Fruit fly (Drosophila melanogaster) whole organism: ENCODE results near the gene meep.
A peak's percentile ranks its signal among the peaks of the same experiment; 100 is the strongest.

Experiments
- CG8478 ChIP-seq: fragments of >200 bp; optimal IDR thresholded peaks from 2 replicates; lab custom pipeline; 2018; ENCODE audit warnings: inconsistent platforms
- Dll ChIP-seq: fragments of >200 bp; optimal IDR thresholded peaks from 2 replicates; lab custom pipeline; 2017
- EcR ChIP-seq, 2 experiments: fragments of >200 bp; optimal IDR thresholded peaks; 2 replicates each; lab custom pipeline; 2017; ENCODE audit warnings: missing biosample characterization in 2 of 2, missing genetic modification characterization in 2 of 2, missing genetic modification reagents in 2 of 2
- pan ChIP-seq: fragments of >200 bp; optimal IDR thresholded peaks from 2 replicates; lab custom pipeline; 2017
- psq ChIP-seq: fragments of >200 bp; optimal IDR thresholded peaks from 2 replicates; lab custom pipeline; 2017
- usp ChIP-seq: fragments of >200 bp; optimal IDR thresholded peaks from 2 replicates; lab custom pipeline; 2017; ENCODE audit warnings: missing biosample characterization, missing genetic modification characterization, mixed read lengths

Gene meep

dm6 chr3L:1200357-1201051 is 2.3 kb downstream of the meep start, which contains the start of gene mwh:
mwh (plus strand) TSS chr3L:1200786.
- TF ChIP-seq EcR (GFP tag; optimal IDR thresholded peaks at IDR 0.05; lab: Kevin White, UChicago) (no peak), CG8478 (lab: Kevin White, UChicago) (no peak), Dll (lab: Kevin White, UChicago) (no peak), pan (lab: Kevin White, UChicago) (no peak), psq (no peak), usp (GFP tag; lab: Kevin White, UChicago) (no peak)

- TF ChIP-seq pan (lab: Kevin White, UChicago): no peak
- no peak for TF ChIP-seq CG8478 (lab: Kevin White, UChicago)
- no peak for TF ChIP-seq EcR (GFP tag; optimal IDR thresholded peaks at IDR 0.05; lab: Kevin White, UChicago)
- no peak for TF ChIP-seq Dll (lab: Kevin White, UChicago)
- TF ChIP-seq psq: no peak
- no peak for TF ChIP-seq usp (GFP tag; lab: Kevin White, UChicago)
These were observed 6.8 kb downstream of the meep start, which contains the start of gene Aplip1 for dm6 chr3L:1195868-1196552. Aplip1 (plus strand) TSS chr3L:1196317.

dm6 chr3L:1195202-1195601 is 7.6 kb downstream of the meep start, which contains the start of gene LysX:
LysX (minus strand) TSS chr3L:1195302.
- TF ChIP-seq pan (lab: Kevin White, UChicago): no peak
- no peak for TF ChIP-seq psq
- TF ChIP-seq usp (GFP tag; lab: Kevin White, UChicago): no peak
- no peak for TF ChIP-seq CG8478 (lab: Kevin White, UChicago)
- no peak for TF ChIP-seq EcR (GFP tag; optimal IDR thresholded peaks at IDR 0.05; lab: Kevin White, UChicago)
- no peak for TF ChIP-seq Dll (lab: Kevin White, UChicago)

dm6 chr3L:1193123-1193844 is 9.6 kb downstream of the meep start, which contains the start of gene Trhn:
Trhn (minus strand) TSS chr3L:1193173.
- TF ChIP-seq usp (GFP tag; lab: Kevin White, UChicago): no peak
- no peak for TF ChIP-seq pan (lab: Kevin White, UChicago)
- no peak for TF ChIP-seq CG8478 (lab: Kevin White, UChicago)
- TF ChIP-seq psq: no peak
- TF ChIP-seq EcR (GFP tag; optimal IDR thresholded peaks at IDR 0.05; lab: Kevin White, UChicago): no peak

- no peak for TF ChIP-seq pan (lab: Kevin White, UChicago)
- TF ChIP-seq psq: no peak
- TF ChIP-seq CG8478 (lab: Kevin White, UChicago): no peak
- TF ChIP-seq Dll (lab: Kevin White, UChicago): no peak
- TF ChIP-seq EcR (GFP tag; optimal IDR thresholded peaks at IDR 0.05; lab: Kevin White, UChicago): no peak
- no peak for TF ChIP-seq usp (GFP tag; lab: Kevin White, UChicago)
These were observed 13.7 kb downstream of the meep start, which contains the start of gene CG13912 for dm6 chr3L:1188936-1189659. CG13912 (plus strand) TSS chr3L:1189588.

dm6 chr3L:1183467-1183866 is 19.4 kb downstream of the meep start:
- no peak for TF ChIP-seq pan (lab: Kevin White, UChicago)
- TF ChIP-seq CG8478 (lab: Kevin White, UChicago): no peak
- TF ChIP-seq psq: no peak
- no peak for TF ChIP-seq EcR (GFP tag; optimal IDR thresholded peaks at IDR 0.05; lab: Kevin White, UChicago)
- no peak for TF ChIP-seq Dll (lab: Kevin White, UChicago)
- no peak for TF ChIP-seq usp (GFP tag; lab: Kevin White, UChicago)

- peak; percentile 75 for TF ChIP-seq CG8478 (lab: Kevin White, UChicago)
- TF ChIP-seq pan (lab: Kevin White, UChicago): no peak
- TF ChIP-seq usp (GFP tag; lab: Kevin White, UChicago): no peak
- no peak for TF ChIP-seq EcR (GFP tag; optimal IDR thresholded peaks at IDR 0.05; lab: Kevin White, UChicago)
- TF ChIP-seq Dll (lab: Kevin White, UChicago): peak; percentile 83
- TF ChIP-seq psq: no peak
These were observed 24.7 kb downstream of the meep start for dm6 chr3L:1178115-1178583.

dm6 chr3L:1177085-1177484 is 25.8 kb downstream of the meep start, which contains the start of gene bab2:
bab2 (minus strand) TSS chr3L:1177276.
- TF ChIP-seq Dll (lab: Kevin White, UChicago): peak; percentile 47
- no peak for TF ChIP-seq pan (lab: Kevin White, UChicago)
- TF ChIP-seq psq: no peak

- no peak for TF ChIP-seq psq
- TF ChIP-seq usp (GFP tag; lab: Kevin White, UChicago): no peak
- no peak for TF ChIP-seq Dll (lab: Kevin White, UChicago)
- TF ChIP-seq pan (lab: Kevin White, UChicago): no peak
- TF ChIP-seq EcR (GFP tag; optimal IDR thresholded peaks at IDR 0.05; lab: Kevin White, UChicago): no peak
- no peak for TF ChIP-seq CG8478 (lab: Kevin White, UChicago)
These were observed 26.3 kb downstream of the meep start for dm6 chr3L:1176515-1176914.

- no peak for TF ChIP-seq usp (GFP tag; lab: Kevin White, UChicago)
- TF ChIP-seq psq: no peak
- no peak for TF ChIP-seq Dll (lab: Kevin White, UChicago)
- no peak for TF ChIP-seq CG8478 (lab: Kevin White, UChicago)
- TF ChIP-seq pan (lab: Kevin White, UChicago): no peak
- no peak for TF ChIP-seq EcR (GFP tag; optimal IDR thresholded peaks at IDR 0.05; lab: Kevin White, UChicago)
These were observed 30.0 kb downstream of the meep start for dm6 chr3L:1172858-1173257.
